Fruit fly (Drosophila melanogaster) whole organism, embryonic: ENCODE results near the gene CG8958.

Source experiments
- Adf1 ChIP-seq: fragments of 200-800 bp; sonication (Bioruptor generic); IDR thresholded peaks from 2 replicates; pipeline ENCODE4 v1.3.6; 2022; ENCODE audit warnings: missing biosample characterization, missing genetic modification characterization
- C15 ChIP-seq: fragments of 200-800 bp; sonication (Bioruptor generic); IDR thresholded peaks from 3 replicates; pipeline ENCODE4 v1.3.6; 2022; ENCODE audit warnings: missing biosample characterization, missing genetic modification characterization
- CG11085 ChIP-seq: fragments of 200-800 bp; sonication (Bioruptor generic); IDR thresholded peaks from 2 replicates; pipeline ENCODE4 v1.3.6; 2022; ENCODE audit warnings: missing biosample characterization, missing genetic modification characterization
- CG11695 ChIP-seq: fragments of 200-800 bp; sonication (Bioruptor generic); IDR thresholded peaks from 3 replicates; pipeline ENCODE4 v1.3.6; 2022; ENCODE audit warnings: missing biosample characterization, missing genetic modification characterization
- CG12071 ChIP-seq: fragments of 200-800 bp; sonication (Bioruptor generic); optimal IDR thresholded peaks from 3 replicates; lab custom pipeline; 2018; ENCODE audit warnings: missing biosample characterization, mild to moderate bottlenecking, missing genetic modification characterization
- CG12744 ChIP-seq: fragments of 200-800 bp; sonication (Bioruptor generic); optimal IDR thresholded peaks from 2 replicates; lab custom pipeline; 2016; ENCODE audit warnings: missing biosample characterization, missing genetic modification characterization
- CG13123 ChIP-seq: fragments of 200-800 bp; sonication (Bioruptor generic); optimal IDR thresholded peaks from 2 replicates; lab custom pipeline; 2016; ENCODE audit warnings: missing biosample characterization, missing genetic modification characterization
- CG15011 ChIP-seq: fragments of 200-800 bp; sonication (Bioruptor generic); optimal IDR thresholded peaks from 3 replicates; lab custom pipeline; 2018; ENCODE audit warnings: missing biosample characterization, mild to moderate bottlenecking, missing genetic modification characterization
- CG17328 ChIP-seq: fragments of 200-800 bp; sonication (Bioruptor generic); IDR thresholded peaks from 2 replicates; pipeline ENCODE4 v1.3.6; 2022; ENCODE audit warnings: missing biosample characterization, missing genetic modification characterization
- CG31224 ChIP-seq: fragments of 200-800 bp; sonication (Bioruptor generic); IDR thresholded peaks from 2 replicates; pipeline ENCODE4 v1.3.6; 2022; ENCODE audit warnings: missing biosample characterization, missing genetic modification characterization
- CG31388 ChIP-seq: fragments of 200-800 bp; sonication (Bioruptor generic); optimal IDR thresholded peaks from 2 replicates; lab custom pipeline; 2016; ENCODE audit warnings: missing biosample characterization, missing genetic modification characterization
- CG3163 ChIP-seq: fragments of 200-800 bp; sonication (Bioruptor generic); optimal IDR thresholded peaks from 3 replicates; lab custom pipeline; 2016; ENCODE audit warnings: missing biosample characterization, missing genetic modification characterization
- CG34224 ChIP-seq: fragments of 200-800 bp; sonication (Bioruptor generic); IDR thresholded peaks from 3 replicates; pipeline ENCODE4 v1.3.6; 2022; ENCODE audit warnings: missing biosample characterization, missing genetic modification characterization; ENCODE audit not compliant: partially characterized antibody
- CG34376 ChIP-seq: fragments of 200-800 bp; sonication (Bioruptor generic); optimal IDR thresholded peaks from 2 replicates; lab custom pipeline; 2018; ENCODE audit warnings: missing biosample characterization, mild to moderate bottlenecking, missing genetic modification characterization
- CG34422 ChIP-seq: fragments of 200-800 bp; sonication (Bioruptor generic); IDR thresholded peaks from 3 replicates; pipeline ENCODE4 v1.3.6; 2022; ENCODE audit warnings: missing biosample characterization, missing genetic modification characterization
- CG4404 ChIP-seq: fragments of 200-800 bp; sonication (Bioruptor generic); IDR thresholded peaks from 2 replicates; pipeline ENCODE4 v1.3.6; 2022; ENCODE audit warnings: missing biosample characterization, missing genetic modification characterization
- CG4424 ChIP-seq: fragments of 200-800 bp; sonication (Bioruptor generic); optimal IDR thresholded peaks from 3 replicates; lab custom pipeline; 2016; ENCODE audit warnings: missing biosample characterization, missing genetic modification characterization
- CG6272 ChIP-seq: fragments of 200-800 bp; sonication (Bioruptor generic); IDR thresholded peaks from 2 replicates; pipeline ENCODE4 v1.3.6; 2022; ENCODE audit warnings: missing biosample characterization, missing genetic modification characterization
- CG7963 ChIP-seq: fragments of 200-800 bp; sonication (Bioruptor generic); IDR thresholded peaks from 3 replicates; pipeline ENCODE4 v1.3.6; 2022; ENCODE audit warnings: missing biosample characterization, missing genetic modification characterization; ENCODE audit not compliant: partially characterized antibody
- CG9727 ChIP-seq: fragments of 200-800 bp; sonication (Bioruptor generic); optimal IDR thresholded peaks from 3 replicates; lab custom pipeline; 2017; ENCODE audit warnings: missing biosample characterization, mild to moderate bottlenecking, missing genetic modification characterization
- CTCF ChIP-seq: fragments of 200-800 bp; sonication (Bioruptor generic); optimal IDR thresholded peaks from 2 replicates; lab custom pipeline; 2017; ENCODE audit warnings: missing biosample characterization, mild to moderate bottlenecking, missing genetic modification characterization, moderate library complexity
- Chrac-16 ChIP-seq: fragments of 200-800 bp; sonication (Bioruptor generic); optimal IDR thresholded peaks from 3 replicates; lab custom pipeline; 2016; ENCODE audit warnings: missing biosample characterization, missing genetic modification characterization
- Dad ChIP-seq: fragments of 200-800 bp; sonication (Bioruptor generic); optimal IDR thresholded peaks from 3 replicates; lab custom pipeline; 2016; ENCODE audit warnings: missing biosample characterization, missing genetic modification characterization
- Dref ChIP-seq: fragments of 200-800 bp; sonication (Bioruptor generic); IDR thresholded peaks from 2 replicates; pipeline ENCODE4 v1.3.6; 2022; ENCODE audit warnings: missing biosample characterization, missing genetic modification characterization
- Drgx ChIP-seq: fragments of 200-800 bp; sonication (Bioruptor generic); IDR thresholded peaks from 2 replicates; pipeline ENCODE4 v1.3.6; 2022; ENCODE audit warnings: missing biosample characterization, missing genetic modification characterization
- HLH3B ChIP-seq: fragments of 200-800 bp; sonication (Bioruptor generic); IDR thresholded peaks from 2 replicates; pipeline ENCODE4 v1.3.6; 2022; ENCODE audit warnings: missing biosample characterization, missing genetic modification characterization
- MESR4 ChIP-seq: fragments of 200-800 bp; sonication (Bioruptor generic); optimal IDR thresholded peaks from 2 replicates; lab custom pipeline; 2018; ENCODE audit warnings: missing biosample characterization, mild to moderate bottlenecking, missing genetic modification characterization, moderate library complexity
- Mes4 ChIP-seq: fragments of 200-800 bp; sonication (Bioruptor generic); optimal IDR thresholded peaks from 2 replicates; lab custom pipeline; 2016; ENCODE audit warnings: missing biosample characterization, missing genetic modification characterization
- Optix ChIP-seq: fragments of 200-800 bp; sonication (Bioruptor generic); IDR thresholded peaks from 3 replicates; pipeline ENCODE4 v1.3.6; 2022; ENCODE audit warnings: missing biosample characterization, missing genetic modification characterization
- Rx ChIP-seq: fragments of 200-800 bp; sonication (Bioruptor generic); IDR thresholded peaks from 2 replicates; pipeline ENCODE4 v1.3.6; 2022; ENCODE audit warnings: missing biosample characterization, missing genetic modification characterization
- Sox102F ChIP-seq: fragments of 200-800 bp; sonication (Bioruptor generic); optimal IDR thresholded peaks from 2 replicates; lab custom pipeline; 2018; ENCODE audit warnings: missing biosample characterization, mild to moderate bottlenecking, missing genetic modification characterization, moderate library complexity
- Vsx1 ChIP-seq: fragments of 200-800 bp; sonication (Bioruptor generic); optimal IDR thresholded peaks from 2 replicates; lab custom pipeline; 2017; ENCODE audit warnings: missing biosample characterization, mild to moderate bottlenecking, missing genetic modification characterization, missing genetic modification reagents
- Xbp1 ChIP-seq: fragments of 200-800 bp; sonication (Bioruptor generic); optimal IDR thresholded peaks from 3 replicates; lab custom pipeline; 2016; ENCODE audit warnings: missing biosample characterization, mild to moderate bottlenecking, missing genetic modification characterization
- abd-A ChIP-seq: fragments of 200-800 bp; sonication (Bioruptor generic); optimal IDR thresholded peaks from 3 replicates; lab custom pipeline; 2019; ENCODE audit warnings: missing biosample characterization, mild to moderate bottlenecking, missing genetic modification characterization, moderate library complexity
- fru ChIP-seq: fragments of >200 bp; optimal IDR thresholded peaks from 2 replicates; lab custom pipeline; 2017
- fu2 ChIP-seq: fragments of 200-800 bp; sonication (Bioruptor generic); optimal IDR thresholded peaks from 2 replicates; lab custom pipeline; 2016; ENCODE audit warnings: missing biosample characterization, missing genetic modification characterization
- gem ChIP-seq: fragments of 200-800 bp; sonication (Bioruptor generic); optimal IDR thresholded peaks from 2 replicates; lab custom pipeline; 2019; ENCODE audit warnings: missing biosample characterization, mild to moderate bottlenecking, missing genetic modification characterization, moderate library complexity
- hb ChIP-seq: fragments of 200-800 bp; sonication (Bioruptor generic); IDR thresholded peaks from 3 replicates; pipeline ENCODE4 v1.3.6; 2022; ENCODE audit warnings: missing biosample characterization, missing genetic modification characterization; ENCODE audit not compliant: partially characterized antibody
- hth ChIP-seq: fragments of >200 bp; optimal IDR thresholded peaks from 2 replicates; lab custom pipeline; 2017; ENCODE audit warnings: inconsistent platforms
- jumu ChIP-seq: fragments of 200-800 bp; sonication (Bioruptor generic); optimal IDR thresholded peaks from 3 replicates; lab custom pipeline; 2016; ENCODE audit warnings: missing biosample characterization, missing genetic modification characterization
- kay ChIP-seq: fragments of 200-800 bp; sonication (Bioruptor generic); optimal IDR thresholded peaks from 2 replicates; lab custom pipeline; 2016; ENCODE audit warnings: missing biosample characterization, missing genetic modification characterization
- luna ChIP-seq: fragments of 200-800 bp; sonication (Bioruptor generic); optimal IDR thresholded peaks from 2 replicates; lab custom pipeline; 2016; ENCODE audit warnings: missing biosample characterization, missing genetic modification characterization
- mirr ChIP-seq: fragments of 200-800 bp; sonication (Bioruptor generic); optimal IDR thresholded peaks from 3 replicates; lab custom pipeline; 2018; ENCODE audit warnings: missing biosample characterization, mild to moderate bottlenecking, missing genetic modification characterization
- onecut ChIP-seq: fragments of 200-800 bp; sonication (Bioruptor generic); IDR thresholded peaks from 2 replicates; pipeline ENCODE4 v1.3.6; 2022; ENCODE audit warnings: missing biosample characterization, missing genetic modification characterization
- otp ChIP-seq: fragments of 200-800 bp; sonication (Bioruptor generic); IDR thresholded peaks from 3 replicates; pipeline ENCODE4, ENCODE4 v1.3.6; 2022; ENCODE audit warnings: missing biosample characterization, missing genetic modification characterization
- pb ChIP-seq: fragments of 200-800 bp; sonication (Bioruptor generic); optimal IDR thresholded peaks from 3 replicates; lab custom pipeline; 2016; ENCODE audit warnings: missing biosample characterization, missing genetic modification characterization
- peb ChIP-seq: fragments of 200-800 bp; sonication (Bioruptor generic); IDR thresholded peaks from 2 replicates; pipeline ENCODE4 v1.3.6; 2022; ENCODE audit warnings: missing biosample characterization, missing genetic modification characterization
- schlank ChIP-seq: fragments of 200-800 bp; sonication (Bioruptor generic); optimal IDR thresholded peaks from 2 replicates; lab custom pipeline; 2018; ENCODE audit warnings: missing biosample characterization, mild to moderate bottlenecking, missing genetic modification characterization
- shn ChIP-seq: fragments of 200-800 bp; sonication (Bioruptor generic); optimal IDR thresholded peaks from 3 replicates; lab custom pipeline; 2016; ENCODE audit warnings: missing biosample characterization, missing genetic modification characterization
- stc ChIP-seq: fragments of 200-800 bp; sonication (Bioruptor generic); IDR thresholded peaks from 2 replicates; pipeline ENCODE4 v1.3.6; 2022; ENCODE audit warnings: missing biosample characterization, missing genetic modification characterization
- trem ChIP-seq: fragments of 200-800 bp; optimal IDR thresholded peaks from 3 replicates; lab custom pipeline; 2019; ENCODE audit warnings: missing biosample characterization, mild to moderate bottlenecking, missing genetic modification characterization, moderate library complexity
- ttk ChIP-seq: fragments of 200-800 bp; sonication (Bioruptor generic); IDR thresholded peaks from 2 replicates; pipeline ENCODE4 v2.1.2; 2022; ENCODE audit warnings: missing biosample characterization, missing genetic modification characterization
- unc-4 ChIP-seq: fragments of 200-800 bp; sonication (Bioruptor generic); IDR thresholded peaks from 2 replicates; pipeline ENCODE4 v1.3.6; 2022; ENCODE audit warnings: missing biosample characterization, missing genetic modification characterization; ENCODE audit not compliant: partially characterized antibody

CG8958 gene

DNA sequence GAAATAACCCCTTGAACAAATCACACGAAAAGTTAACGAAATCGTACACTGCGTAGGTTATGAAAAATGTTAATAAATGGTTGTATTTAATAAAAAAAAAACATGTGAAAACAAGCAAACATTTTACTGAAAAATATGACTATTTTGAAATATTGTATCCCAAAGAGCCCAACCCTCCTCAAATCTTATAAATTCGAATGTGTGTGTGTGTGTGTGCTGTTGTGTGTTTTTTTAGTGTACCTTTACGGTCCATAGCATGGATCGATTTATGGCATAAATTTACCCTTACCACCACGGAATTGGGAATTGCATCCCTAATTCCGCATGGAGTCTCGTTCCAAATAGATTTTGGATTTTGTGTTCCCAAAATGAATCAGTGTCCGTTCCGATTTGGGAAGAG is 20.4 kb downstream of the CG8958 start (continued):
- TF ChIP-seq Sox102F (GFP tag; lab: Kevin White, UChicago) (peak; percentile 59), Mes4 (GFP tag; lab: Kevin White, UChicago) (peak; percentile 1), kay (GFP tag; lab: Kevin White, UChicago) (no peak), HLH3B (GFP tag; lab: Robert Waterston, UW) (peak; percentile 28; the same call in 1 of the 2 replicates), fru (lab: Kevin White, UChicago) (no peak), mirr (no peak), fu2 (no peak), hb (GFP tag; lab: Robert Waterston, UW) (no peak), CG15011 (GFP tag; lab: Kevin White, UChicago) (no peak), CG12071 (no peak), CG4424 (GFP tag; lab: Kevin White, UChicago) (peak; percentile 22), CG11695 (GFP tag; lab: Robert Waterston, UW) (peak; percentile 46; the same call in 1 of the 3 replicates), Optix (GFP tag; lab: Robert Waterston, UW) (0 out of 3 replicates have a peak, but pooled peaks have one; percentile 6), shn (GFP tag; lab: Kevin White, UChicago) (no peak), pb (GFP tag; lab: Kevin White, UChicago) (no peak), CG31388 (GFP tag; lab: Kevin White, UChicago) (no peak), peb (GFP tag; lab: Robert Waterston, UW) (no peak), Adf1 (GFP tag; lab: Robert Waterston, UW) (no peak), MESR4 (GFP tag; lab: Kevin White, UChicago) (no peak), Rx (GFP tag; lab: Robert Waterston, UW) (peak; percentile 47), Dad (peak; percentile 19), Chrac-16 (GFP tag; lab: Kevin White, UChicago) (peak; percentile 30), CG13123 (GFP tag; lab: Kevin White, UChicago) (no peak), CG34422 (GFP tag; lab: Robert Waterston, UW) (0 out of 3 replicates have a peak, but pooled peaks have one; percentile 62), CG6272 (0 out of 2 replicates have a peak, but pooled peaks have one; percentile 24), CTCF (GFP tag; lab: Kevin White, UChicago) (no peak), C15 (GFP tag; lab: Robert Waterston, UW) (no peak), trem (tag; lab: Kevin White, UChicago) (no peak), stc (GFP tag; lab: Robert Waterston, UW) (no peak; the same call in 1 of the 2 replicates), CG34376 (GFP tag; lab: Kevin White, UChicago) (no peak), ttk (GFP tag; lab: Robert Waterston, UW) (peak; percentile 67), CG7963 (GFP tag; lab: Robert Waterston, UW) (no peak), schlank (no peak), CG3163 (GFP tag; lab: Kevin White, UChicago) (no peak), CG12744 (no peak), CG11085 (GFP tag; lab: Robert Waterston, UW) (0 out of 2 replicates have a peak, but pooled peaks have one; percentile 22), abd-A (tag; lab: Kevin White, UChicago) (no peak), otp (peak; percentile 50; the same call in 1 of the 3 replicates), Drgx (0 out of 2 replicates have a peak, but pooled peaks have one; percentile 22), CG17328 (peak; percentile 51), onecut (peak; percentile 79), hth (lab: Kevin White, UChicago) (no peak), jumu (GFP tag; lab: Kevin White, UChicago) (peak; percentile 36), Xbp1 (GFP tag; lab: Kevin White, UChicago) (peak; percentile 60), luna (GFP tag; lab: Kevin White, UChicago) (no peak), CG9727 (GFP tag; lab: Kevin White, UChicago) (peak; percentile 56), Vsx1 (GFP tag; lab: Kevin White, UChicago) (no peak), CG31224 (GFP tag; lab: Robert Waterston, UW) (peak; percentile 24; the same call in 1 of the 2 replicates), gem (tag; lab: Kevin White, UChicago) (peak; percentile 59), CG34224 (GFP tag; lab: Robert Waterston, UW) (no peak), CG4404 (GFP tag; lab: Robert Waterston, UW) (no peak), unc-4 (GFP tag; lab: Robert Waterston, UW) (no peak), Dref (GFP tag; lab: Robert Waterston, UW) (no peak)
